Fruit fly (Drosophila melanogaster): Measurements from ENCODE around the gene CG7497.

Gene CG7497

DNA sequence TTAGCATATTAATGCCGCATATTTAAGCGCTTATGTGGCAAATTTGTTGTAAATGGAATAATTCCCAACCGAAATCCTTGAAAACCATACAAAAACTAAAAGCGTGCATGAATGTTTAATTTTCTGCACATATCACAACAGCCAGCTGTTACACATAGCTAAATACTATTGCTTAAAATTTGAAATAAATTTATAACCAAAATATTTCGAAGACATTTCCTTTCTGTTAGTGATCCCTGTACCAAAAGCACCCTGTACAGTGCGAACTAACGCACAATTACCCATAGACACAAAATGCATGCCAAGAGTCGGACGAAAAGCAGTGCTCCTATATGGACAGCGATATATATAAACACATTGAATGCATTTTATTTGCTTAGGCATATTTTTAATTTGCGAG is 45.4 kb upstream of the CG7497 start:
- TF ChIP-seq sage (GFP tag; optimal IDR thresholded peaks at IDR 0.05) (no peak), dl (GFP tag; optimal IDR thresholded peaks at IDR 0.05; ENCODE audit: insufficient read depth in 1 of 2, partially characterized antibody in 2 of 2) (no peak), br (GFP tag; optimal IDR thresholded peaks at IDR 0.05) (no peak), lola (GFP tag; optimal IDR thresholded peaks at IDR 0.05) (no peak), jim (GFP tag; optimal IDR thresholded peaks at IDR 0.05) (no peak), dmrt93B (GFP tag; optimal IDR thresholded peaks at IDR 0.05) (no peak), CG9705 (GFP tag; optimal IDR thresholded peaks at IDR 0.05) (no peak), Sp1 (GFP tag; optimal IDR thresholded peaks at IDR 0.05) (no peak), Hr83 (GFP tag; optimal IDR thresholded peaks at IDR 0.05; ENCODE audit: poor library complexity, severe bottlenecking) (no peak), Dfd (GFP tag; optimal IDR thresholded peaks at IDR 0.05) (no peak)

DNA sequence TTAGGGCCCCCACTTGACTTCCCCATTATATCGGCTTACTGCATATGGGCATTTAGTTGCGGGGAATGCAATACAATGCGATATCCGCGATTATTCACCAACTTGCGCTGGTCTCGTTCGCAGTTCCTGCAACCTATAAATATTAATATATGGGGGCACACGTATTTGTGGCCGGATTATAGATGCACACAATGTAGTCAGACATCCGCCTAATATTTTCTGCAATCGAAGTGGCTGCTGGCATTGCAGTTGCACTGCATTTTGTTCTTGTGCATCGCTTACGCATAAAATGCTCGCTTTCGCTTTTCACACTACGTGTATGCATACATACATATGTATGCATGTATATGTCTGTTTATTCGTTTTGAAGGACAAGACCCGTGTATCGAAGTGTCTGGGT is 44.6 kb upstream of the CG7497 start:
- TF ChIP-seq HLH106 (tag; optimal IDR thresholded peaks at IDR 0.05) (no peak), CG9705 (GFP tag; optimal IDR thresholded peaks at IDR 0.05) (no peak), Dfd (GFP tag; optimal IDR thresholded peaks at IDR 0.05) (no peak)

DNA sequence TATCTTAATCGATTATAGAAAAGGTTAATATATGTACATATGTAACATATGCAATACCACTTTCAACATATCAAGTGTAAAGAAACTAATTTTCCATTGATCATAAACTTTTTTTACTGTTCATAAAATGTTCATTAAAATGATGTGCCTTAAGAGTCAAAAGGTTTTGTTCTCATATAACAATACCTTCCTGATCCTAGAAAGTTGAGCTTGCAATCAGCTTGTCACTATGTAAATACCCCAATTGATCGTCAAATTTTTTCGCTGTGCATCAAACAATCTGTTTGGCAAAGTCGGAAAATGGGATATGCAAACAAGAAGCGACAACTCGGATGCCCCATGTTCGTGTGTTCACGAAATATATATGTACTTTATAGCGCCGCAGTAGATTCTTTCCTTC is 43.2 kb upstream of the CG7497 start:
- TF ChIP-seq Sp1 (GFP tag; optimal IDR thresholded peaks at IDR 0.05) (peak; percentile 64), br (GFP tag; optimal IDR thresholded peaks at IDR 0.05) (no peak), Hr83 (GFP tag; optimal IDR thresholded peaks at IDR 0.05; ENCODE audit: poor library complexity, severe bottlenecking) (no peak), rgr (GFP tag; optimal IDR thresholded peaks at IDR 0.05) (peak; percentile 32), CG9705 (GFP tag; optimal IDR thresholded peaks at IDR 0.05) (peak; percentile 30), HLH106 (tag; optimal IDR thresholded peaks at IDR 0.05) (peak; percentile 49)

DNA sequence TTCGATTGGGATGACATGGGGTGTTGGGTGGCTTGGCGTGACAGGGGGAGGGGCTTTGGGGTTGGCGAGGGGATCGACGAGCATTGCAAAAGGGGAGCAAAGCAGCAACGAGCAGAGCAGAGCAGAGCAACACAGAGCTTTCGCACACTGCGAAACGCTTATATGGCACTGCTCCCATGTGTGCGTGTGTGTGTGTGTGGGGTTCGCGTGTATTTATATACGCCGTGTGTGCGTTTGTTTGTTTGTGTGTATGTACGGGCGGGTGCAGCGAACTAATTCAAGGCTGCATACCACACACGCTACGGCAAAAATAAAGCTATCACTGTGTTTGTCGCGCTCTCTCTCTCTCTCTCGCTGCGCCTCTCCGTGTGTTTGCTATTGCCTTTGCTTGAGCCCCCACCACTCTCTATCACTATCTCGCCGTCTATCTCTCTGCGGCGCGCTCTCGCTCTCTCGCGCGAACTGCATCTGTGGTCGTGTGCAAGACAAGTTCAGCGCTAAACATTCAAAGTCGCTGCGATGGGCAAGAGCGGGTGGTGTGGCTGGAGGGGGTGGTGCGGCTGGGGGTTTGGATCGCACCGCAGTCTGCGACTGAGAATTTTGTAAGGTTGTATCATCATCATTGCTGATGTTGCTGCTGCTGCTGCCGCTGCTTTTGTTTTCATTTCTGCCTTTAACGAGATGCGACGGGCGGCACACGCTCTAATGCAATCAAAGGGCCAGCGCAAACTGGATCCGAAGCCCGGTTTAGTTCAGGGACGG is 42.6 kb upstream of the CG7497 start:
- peak; percentile 89 for TF ChIP-seq fru (GFP tag; optimal IDR thresholded peaks at IDR 0.05)
- TF ChIP-seq psq (GFP tag; optimal IDR thresholded peaks at IDR 0.05): peak; percentile 76
- no peak for TF ChIP-seq woc (GFP tag; optimal IDR thresholded peaks at IDR 0.05)
- peak; percentile 85 for TF ChIP-seq Rel (GFP tag; optimal IDR thresholded peaks at IDR 0.05)
- TF ChIP-seq Rel (tag; optimal IDR thresholded peaks at IDR 0.05): peak; percentile 68
- peak; percentile 87 for TF ChIP-seq Vsx2 (GFP tag; optimal IDR thresholded peaks at IDR 0.05; ENCODE audit: partially characterized antibody)
- peak; percentile 25 for TF ChIP-seq rgr (GFP tag; optimal IDR thresholded peaks at IDR 0.05)
- TF ChIP-seq dmrt93B (GFP tag; optimal IDR thresholded peaks at IDR 0.05): no peak
- TF ChIP-seq N (GFP tag; optimal IDR thresholded peaks at IDR 0.05): peak; percentile 78
- peak; percentile 96 to 99 for TF ChIP-seq dl (GFP tag; optimal IDR thresholded peaks at IDR 0.05; ENCODE audit: insufficient read depth in 1 of 2, partially characterized antibody in 2 of 2)
- no peak for TF ChIP-seq Mio (GFP tag; optimal IDR thresholded peaks at IDR 0.05)
- peak; percentile 3 for TF ChIP-seq ey (GFP tag; optimal IDR thresholded peaks at IDR 0.05)
- TF ChIP-seq HLH106 (tag; optimal IDR thresholded peaks at IDR 0.05): peak; percentile 45
- peak; percentile 89 for TF ChIP-seq h (GFP tag; optimal IDR thresholded peaks at IDR 0.05)
- peak; percentile 16 for TF ChIP-seq Hnf4 (GFP tag; optimal IDR thresholded peaks at IDR 0.05)
- peak; percentile 38 for TF ChIP-seq OdsH (GFP tag; optimal IDR thresholded peaks at IDR 0.05)
- TF ChIP-seq Jra (GFP tag; optimal IDR thresholded peaks at IDR 0.05): peak; percentile 72
- TF ChIP-seq br (GFP tag; optimal IDR thresholded peaks at IDR 0.05): peak; percentile 66
- peak; percentile 26 to 45 for TF ChIP-seq foxo (GFP tag; optimal IDR thresholded peaks at IDR 0.05)
- peak; percentile 82 for TF ChIP-seq tai (GFP tag; optimal IDR thresholded peaks at IDR 0.05)
- peak; percentile 99 for TF ChIP-seq Dif (GFP tag; optimal IDR thresholded peaks at IDR 0.05; ENCODE audit: partially characterized antibody)
- TF ChIP-seq CrebA (GFP tag; optimal IDR thresholded peaks at IDR 0.05; ENCODE audit: borderline replicate concordance): no peak
- TF ChIP-seq CG9705 (GFP tag; optimal IDR thresholded peaks at IDR 0.05): peak; percentile 9
- no peak for TF ChIP-seq pan (optimal IDR thresholded peaks at IDR 0.05)
- TF ChIP-seq Myc (optimal IDR thresholded peaks at IDR 0.05): no peak
- TF ChIP-seq Hr83 (GFP tag; optimal IDR thresholded peaks at IDR 0.05; ENCODE audit: poor library complexity, severe bottlenecking): peak; percentile 95
- TF ChIP-seq Sp1 (GFP tag; optimal IDR thresholded peaks at IDR 0.05): peak; percentile 30

DNA sequence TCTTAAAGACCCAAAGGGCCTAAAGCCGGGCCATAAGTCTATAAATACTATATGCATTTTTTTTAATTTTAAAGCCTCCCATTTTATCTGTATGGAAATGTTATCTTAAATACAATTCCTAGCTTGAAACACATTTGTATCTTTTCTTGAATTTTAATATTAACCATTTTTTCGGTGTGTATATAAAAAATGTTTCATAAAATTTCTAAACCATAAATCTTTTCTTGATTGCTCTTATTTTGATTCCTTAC is 42.1 kb upstream of the CG7497 start:
- TF ChIP-seq fru (GFP tag; optimal IDR thresholded peaks at IDR 0.05) (no peak), woc (GFP tag; optimal IDR thresholded peaks at IDR 0.05) (no peak), sv (GFP tag; optimal IDR thresholded peaks at IDR 0.05) (no peak), GATAd (GFP tag; optimal IDR thresholded peaks at IDR 0.05) (no peak), Dif (GFP tag; optimal IDR thresholded peaks at IDR 0.05; ENCODE audit: partially characterized antibody) (no peak), HLH106 (tag; optimal IDR thresholded peaks at IDR 0.05) (no peak), N (GFP tag; optimal IDR thresholded peaks at IDR 0.05) (no peak), Hnf4 (GFP tag; optimal IDR thresholded peaks at IDR 0.05) (no peak)

Measured in whole organism, wandering third instar larva.